Worm (Caenorhabditis elegans) whole organism, midembryonic: ENCODE data around the gene F19B2.5.

Experiments used
- T22C8.4 ChIP-seq: fragments of 200-800 bp; sonication (Bioruptor generic); IDR thresholded peaks from 2 replicates; pipeline ENCODE4 v1.3.6; 2022; ENCODE audit warnings: missing genetic modification characterization, missing compliant biosample characterization
- cog-1 ChIP-seq: sonication (generic microtip); optimal IDR thresholded peaks from 2 replicates; lab custom pipeline; 2016; ENCODE audit warnings: missing genetic modification characterization, missing compliant biosample characterization
- flt-1 ChIP-seq: fragments of 200-800 bp; sonication (Bioruptor generic); IDR thresholded peaks from 2 replicates; pipeline ENCODE4 v1.3.6; 2022; ENCODE audit warnings: missing genetic modification characterization, missing compliant biosample characterization
- klf-2 ChIP-seq: fragments of 200-800 bp; sonication (Bioruptor generic); conservative IDR thresholded peaks from 2 replicates; pipeline ENCODE4 v1.3.6; 2022; ENCODE audit warnings: missing genetic modification reagents, missing genetic modification characterization, missing compliant biosample characterization
- med-1 ChIP-seq: sonication (generic microtip); optimal IDR thresholded peaks from 2 replicates; lab custom pipeline; 2017; ENCODE audit warnings: missing genetic modification characterization, mild to moderate bottlenecking, missing compliant biosample characterization, antibody characterized with exemption, missing genetic modification reagents; ENCODE audit not compliant: insufficient read depth
- ref-1 ChIP-seq: fragments of 200-800 bp; sonication (Bioruptor generic); conservative IDR thresholded peaks from 2 replicates; pipeline ENCODE4 v1.3.6; 2022; ENCODE audit warnings: missing genetic modification reagents, missing genetic modification characterization, missing compliant biosample characterization
- tab-1 ChIP-seq: fragments of 200-800 bp; sonication (Bioruptor generic); IDR thresholded peaks from 2 replicates; pipeline ENCODE4 v1.3.6; 2022; ENCODE audit warnings: missing genetic modification characterization, missing compliant biosample characterization
- ztf-23 ChIP-seq: fragments of 200-800 bp; sonication (Bioruptor generic); IDR thresholded peaks from 2 replicates; pipeline ENCODE4 v1.3.6; 2022; ENCODE audit warnings: missing genetic modification reagents, missing genetic modification characterization, missing compliant biosample characterization
- ztf-29 ChIP-seq: fragments of 200-800 bp; sonication (Bioruptor generic); IDR thresholded peaks from 2 replicates; pipeline ENCODE4 v1.3.6; 2022; ENCODE audit warnings: missing genetic modification reagents, missing genetic modification characterization, missing compliant biosample characterization

The F19B2.5 gene

DNA sequence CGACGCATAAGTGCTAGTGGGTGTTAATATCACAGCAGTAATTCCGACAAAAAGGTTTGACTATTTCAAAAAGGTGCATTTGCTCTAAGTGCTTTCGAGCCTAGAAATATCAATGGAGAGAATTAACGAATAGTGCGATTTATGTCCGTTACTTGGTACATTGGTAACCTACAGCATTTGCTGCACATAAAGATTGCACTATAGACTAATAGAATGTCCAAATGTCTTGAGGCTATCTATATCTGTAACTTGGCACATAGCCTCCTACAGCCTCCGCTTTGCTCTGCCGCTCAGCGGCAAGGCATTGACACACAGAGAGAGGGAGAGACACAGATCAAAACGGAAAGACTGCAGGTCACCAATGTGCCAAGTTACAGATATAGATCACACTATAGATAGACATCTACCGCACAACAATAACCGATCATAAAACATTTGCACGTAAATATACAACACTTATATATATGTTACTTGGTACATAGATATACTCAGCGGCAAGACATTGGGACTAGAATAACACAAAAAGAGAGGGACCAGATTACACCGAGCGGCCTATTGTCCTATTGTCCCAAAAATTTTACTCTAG, 31.6 kb upstream of the F19B2.5 start, which contains the start of the genes srh-217 and Y113G7B.28:
srh-217 (minus strand) TSS at position 101 of the 586 bp plus-strand sequence.
Y113G7B.28 (plus strand) TSS at position 536 of the 586 bp plus-strand sequence.
- TF ChIP-seq ztf-29 (GFP tag; lab: Robert Waterston, UW) = no peak

DNA sequence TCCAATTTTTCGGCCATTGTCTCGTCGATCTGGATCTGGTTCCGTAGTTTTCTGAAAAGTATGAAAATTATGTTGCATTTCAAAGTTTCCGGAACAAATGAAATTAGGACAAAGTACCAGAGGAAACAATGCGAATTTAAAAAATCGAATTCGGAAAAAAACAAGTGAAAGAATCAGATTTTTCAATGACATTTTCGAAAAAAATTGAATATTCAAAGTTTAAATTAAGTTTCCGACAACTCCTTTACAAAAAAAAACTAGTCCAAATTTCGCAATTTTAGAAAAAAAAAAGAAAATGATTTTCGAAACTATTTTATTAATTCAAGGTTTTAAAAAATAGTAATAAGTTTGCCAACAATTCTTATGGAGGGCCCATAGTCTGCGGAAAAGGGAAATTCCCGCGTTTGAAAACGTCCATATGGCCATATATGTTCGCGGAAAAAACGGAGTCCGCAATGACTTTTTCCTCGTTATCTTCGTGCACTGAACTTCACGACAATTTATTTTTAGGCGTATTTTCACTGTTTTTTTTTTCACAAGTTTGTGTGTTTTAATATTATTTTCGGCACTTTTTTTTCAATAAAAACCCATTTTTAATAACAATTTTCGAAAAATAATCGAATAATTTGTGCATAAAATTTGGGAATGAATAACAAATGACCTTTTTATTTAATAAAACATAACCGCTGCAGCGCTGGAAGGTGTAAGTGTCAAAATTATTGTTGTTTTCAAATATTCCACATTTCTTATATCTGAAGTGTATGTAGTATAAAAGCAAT, 28.3 kb upstream of the F19B2.5 start, which contains the start of the genes fbxa-115 and Y113G7B.27:
fbxa-115 (minus strand) TSS at position 51 of the 779 bp plus-strand sequence.
Y113G7B.27 (plus strand) TSS at position 729 of the 779 bp plus-strand sequence.
- TF ChIP-seq flt-1 (no peak), ztf-29 (GFP tag; lab: Robert Waterston, UW) (no peak), ztf-23 (GFP tag; lab: Robert Waterston, UW) (no peak), ref-1 (GFP tag; lab: Robert Waterston, UW) (no peak)

DNA sequence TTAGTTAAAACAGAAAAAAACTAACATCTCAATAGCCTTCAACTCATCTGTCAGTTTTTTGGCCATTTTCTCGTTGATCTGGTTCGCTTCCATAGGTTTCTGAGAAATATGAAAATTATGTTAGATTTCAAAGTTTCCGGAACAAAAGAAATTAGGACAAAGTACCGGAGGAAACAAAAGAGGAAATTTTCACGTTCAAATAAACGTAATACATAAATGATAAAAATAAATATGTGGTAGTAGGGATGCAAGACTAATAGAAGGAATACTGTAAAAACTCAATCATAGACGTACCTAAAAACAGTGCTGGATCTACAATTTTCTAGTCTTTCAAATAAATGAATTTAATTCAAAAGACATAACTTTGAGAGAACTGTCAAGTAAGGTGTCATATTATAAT, 24.8 kb upstream of the F19B2.5 start, which contains the start of gene fbxa-116:
fbxa-116 (minus strand) TSS at position 101 of the 400 bp plus-strand sequence.
- no peak for TF ChIP-seq klf-2
- no peak for TF ChIP-seq cog-1 (tag; lab: Kevin White, UChicago)
- TF ChIP-seq flt-1 = no peak
- no peak for TF ChIP-seq ztf-23 (GFP tag; lab: Robert Waterston, UW)

DNA sequence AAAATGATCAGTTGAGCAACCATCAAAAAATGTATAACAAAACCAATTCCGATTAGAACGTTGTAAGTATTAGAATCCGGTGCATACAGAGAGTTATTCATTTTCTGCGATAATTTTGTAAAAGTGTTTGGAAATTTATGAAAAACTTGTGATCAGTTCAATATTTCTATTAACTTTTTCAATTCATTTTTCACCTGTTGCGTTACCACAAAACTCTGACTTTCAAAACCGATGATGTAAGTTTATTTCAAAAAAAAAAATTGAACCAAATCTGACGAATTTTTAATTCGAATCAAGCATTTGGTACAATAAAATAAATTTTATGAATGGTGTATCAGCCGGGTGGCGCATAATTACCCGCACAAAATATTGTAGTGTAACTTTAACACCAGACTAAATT, 22.6 kb upstream of the F19B2.5 start, which contains the start of gene srz-16:
srz-16 (minus strand) TSS at position 101 of the 400 bp plus-strand sequence.
- TF ChIP-seq tab-1 (GFP tag; lab: Robert Waterston, UW) = no peak
- no peak for TF ChIP-seq klf-2
- no peak for TF ChIP-seq flt-1
- TF ChIP-seq cog-1 (tag; lab: Kevin White, UChicago) = no peak
- no peak for TF ChIP-seq ref-1 (GFP tag; lab: Robert Waterston, UW)
- no peak for TF ChIP-seq ztf-23 (GFP tag; lab: Robert Waterston, UW)
- TF ChIP-seq T22C8.4 (GFP tag; lab: Robert Waterston, UW) = no peak
- TF ChIP-seq med-1 = no peak
- no peak for TF ChIP-seq ztf-29 (GFP tag; lab: Robert Waterston, UW)

DNA sequence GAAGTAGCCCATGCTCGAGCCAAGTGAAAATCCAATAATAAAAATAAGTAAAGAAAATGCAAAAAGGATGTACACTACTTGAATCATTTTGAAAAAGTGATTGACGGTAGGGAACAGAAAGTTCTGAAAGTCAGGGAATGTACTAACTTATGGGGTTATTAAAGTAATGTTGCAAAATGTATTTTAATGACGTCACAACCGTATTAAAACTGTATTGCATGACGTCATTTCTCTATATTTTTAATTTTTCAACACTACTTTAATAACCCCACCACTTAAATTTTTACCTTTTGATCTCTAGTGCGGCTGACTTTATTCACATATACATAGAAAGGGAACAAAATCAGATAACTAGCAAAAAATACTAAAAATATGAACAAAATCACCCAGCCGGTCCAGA, 18.3 kb upstream of the F19B2.5 start:
- TF ChIP-seq flt-1 = no peak
- no peak for TF ChIP-seq cog-1 (tag; lab: Kevin White, UChicago)
- no peak for TF ChIP-seq ztf-29 (GFP tag; lab: Robert Waterston, UW)
- TF ChIP-seq med-1 = no peak
- no peak for TF ChIP-seq klf-2
- no peak for TF ChIP-seq ref-1 (GFP tag; lab: Robert Waterston, UW)
- TF ChIP-seq tab-1 (GFP tag; lab: Robert Waterston, UW) = no peak
- no peak for TF ChIP-seq T22C8.4 (GFP tag; lab: Robert Waterston, UW)
- TF ChIP-seq ztf-23 (GFP tag; lab: Robert Waterston, UW) = no peak

DNA sequence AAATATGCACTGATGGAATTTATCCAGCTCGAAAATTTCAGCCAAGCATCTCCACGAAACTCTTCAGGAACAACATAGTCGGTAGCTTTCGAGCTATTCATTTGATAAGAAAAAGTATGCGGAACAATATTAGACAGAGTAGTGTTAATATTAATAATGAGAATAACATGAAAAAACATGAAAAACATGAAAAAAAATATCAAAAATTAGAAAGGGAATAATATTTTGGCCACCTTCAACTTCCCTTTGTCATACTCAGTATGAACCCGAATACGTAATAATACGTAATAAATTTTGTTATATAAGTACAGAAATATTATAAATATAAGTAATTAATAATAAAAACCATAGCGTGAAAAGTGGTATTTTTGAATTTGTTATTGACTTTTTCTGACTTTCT, 8.0 kb upstream of the F19B2.5 start, which contains the start of gene srw-39:
srw-39 (minus strand) TSS at position 101 of the 400 bp plus-strand sequence.
- no peak for TF ChIP-seq ref-1 (GFP tag; lab: Robert Waterston, UW)
- TF ChIP-seq flt-1 = no peak
- no peak for TF ChIP-seq T22C8.4 (GFP tag; lab: Robert Waterston, UW)
- no peak for TF ChIP-seq ztf-29 (GFP tag; lab: Robert Waterston, UW)
- TF ChIP-seq cog-1 (tag; lab: Kevin White, UChicago) = no peak

DNA sequence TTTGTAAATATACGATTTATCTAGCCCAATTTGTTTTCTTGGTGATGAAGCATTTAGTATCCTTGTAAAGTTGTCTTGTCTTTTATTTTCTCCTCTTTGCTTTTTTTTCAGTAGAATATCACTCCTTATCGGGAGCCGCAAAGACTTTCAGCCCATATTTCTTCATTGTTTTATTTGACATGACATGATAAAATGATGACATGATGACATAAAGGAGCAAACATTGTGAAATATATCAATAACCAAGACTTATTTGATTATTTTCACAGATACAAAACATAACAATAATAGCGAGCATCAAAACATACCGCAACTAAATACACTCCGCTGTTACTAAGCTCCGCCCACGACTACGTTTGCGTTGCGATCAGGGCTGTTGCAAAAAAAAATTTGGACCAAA, 1.8 kb upstream of the F19B2.5 start:
- TF ChIP-seq cog-1 (tag; lab: Kevin White, UChicago) (no peak), flt-1 (no peak), ztf-29 (GFP tag; lab: Robert Waterston, UW) (no peak), klf-2 (no peak), ref-1 (GFP tag; lab: Robert Waterston, UW) (no peak), T22C8.4 (GFP tag; lab: Robert Waterston, UW) (no peak), tab-1 (GFP tag; lab: Robert Waterston, UW) (no peak)

DNA sequence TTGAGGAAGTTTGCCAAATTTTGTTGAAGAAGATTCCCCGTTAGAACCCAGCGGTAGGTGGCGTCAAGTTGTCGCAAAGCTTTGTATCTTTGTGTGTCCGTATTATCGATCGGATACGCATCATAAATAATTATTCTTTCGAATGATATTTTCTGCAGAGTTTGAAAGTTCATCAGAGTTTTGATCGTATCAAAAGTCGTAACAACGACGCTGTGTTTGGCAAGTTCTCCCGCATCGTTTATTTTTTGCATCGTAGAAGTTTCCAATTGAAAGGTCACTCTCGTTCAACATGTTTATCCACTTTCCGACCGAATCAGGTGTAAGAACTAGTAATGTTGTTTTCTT, 888 bp downstream of the F19B2.5 start:
- TF ChIP-seq ref-1 (GFP tag; lab: Robert Waterston, UW) (no peak), T22C8.4 (GFP tag; lab: Robert Waterston, UW) (no peak), ztf-29 (GFP tag; lab: Robert Waterston, UW) (no peak), ztf-23 (GFP tag; lab: Robert Waterston, UW) (no peak), tab-1 (GFP tag; lab: Robert Waterston, UW) (no peak), flt-1 (no peak), cog-1 (tag; lab: Kevin White, UChicago) (no peak), med-1 (no peak), klf-2 (no peak)

DNA sequence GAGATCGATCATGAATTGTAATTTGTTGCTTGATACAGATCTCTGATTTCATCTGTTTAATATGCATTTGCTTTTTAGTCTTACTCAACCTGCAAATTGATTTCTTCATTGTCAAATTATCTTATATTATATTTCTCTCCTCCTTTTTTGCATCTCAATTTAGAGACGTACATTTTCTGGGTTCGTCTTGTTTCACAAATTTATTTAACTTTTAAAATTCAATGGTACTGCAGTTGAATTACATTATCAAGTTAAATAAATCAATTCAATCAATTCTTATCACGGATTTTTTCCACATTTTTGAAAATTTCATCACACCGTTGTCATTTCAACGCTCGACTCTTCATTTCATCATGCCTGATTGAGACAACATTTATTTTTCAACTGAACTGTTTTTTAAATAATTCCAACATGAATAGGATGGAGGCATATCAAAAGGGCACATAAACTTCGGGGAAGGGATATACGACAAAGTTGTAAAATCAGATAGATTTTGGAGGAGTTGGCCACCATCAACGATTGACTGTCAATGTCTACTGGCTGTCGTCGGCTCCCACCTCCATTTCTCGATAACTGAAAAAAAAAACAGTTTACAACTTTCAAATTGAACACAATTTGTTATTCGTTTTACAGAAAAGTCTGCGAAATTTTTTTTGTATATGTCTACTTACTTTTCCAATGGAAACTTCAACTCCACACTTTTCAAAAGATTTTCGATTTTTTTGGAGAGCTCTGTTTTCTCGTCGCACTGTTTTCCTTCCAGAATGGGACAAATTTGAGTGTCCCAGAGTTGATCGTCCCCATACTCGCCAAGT, 1.5 kb downstream of the F19B2.5 start:
- TF ChIP-seq klf-2 = no peak
- no peak for TF ChIP-seq tab-1 (GFP tag; lab: Robert Waterston, UW)

DNA sequence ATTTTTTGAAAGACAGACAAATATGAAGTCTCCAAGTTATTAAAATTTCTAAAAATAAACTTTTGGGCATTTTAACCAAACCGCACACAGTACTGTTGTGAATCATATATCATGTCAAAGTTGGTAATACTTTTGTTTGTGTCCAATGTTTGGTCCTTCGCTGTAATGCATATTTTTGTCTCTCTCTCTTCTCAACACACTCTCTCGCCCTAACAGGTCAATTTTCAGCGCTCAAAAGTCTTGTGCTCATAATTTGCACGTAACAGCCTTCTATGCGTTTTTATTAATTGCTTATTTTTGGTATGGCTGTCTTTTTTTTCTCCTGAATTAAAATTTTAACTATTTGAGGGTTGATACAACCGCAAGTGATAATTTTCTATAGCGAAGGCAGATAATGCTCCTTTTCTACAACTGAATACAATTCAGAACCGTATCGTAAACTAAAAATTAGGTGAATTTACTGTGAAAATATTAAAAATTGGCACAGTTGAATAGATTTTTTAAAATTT, 2.1 kb downstream of the F19B2.5 start:
- TF ChIP-seq flt-1 (no peak), T22C8.4 (GFP tag; lab: Robert Waterston, UW) (no peak), cog-1 (tag; lab: Kevin White, UChicago) (no peak), ref-1 (GFP tag; lab: Robert Waterston, UW) (no peak), ztf-29 (GFP tag; lab: Robert Waterston, UW) (no peak), ztf-23 (GFP tag; lab: Robert Waterston, UW) (no peak), tab-1 (GFP tag; lab: Robert Waterston, UW) (no peak), klf-2 (no peak), med-1 (no peak)
